Fruit fly (Drosophila melanogaster) whole organism, embryonic: Measurements from ENCODE around the gene CG16998.
A peak's percentile ranks its signal among the peaks of the same experiment; 100 is the strongest.

ENCODE experiments used
- Asciz ChIP-seq: fragments of 200-800 bp; sonication (Bioruptor generic); optimal IDR thresholded peaks from 2 replicates; lab custom pipeline; 2017; ENCODE audit warnings: missing biosample characterization, mild to moderate bottlenecking, missing genetic modification characterization, missing genetic modification reagents
- CG10209 ChIP-seq: fragments of 200-800 bp; sonication (Bioruptor generic); optimal IDR thresholded peaks from 3 replicates; lab custom pipeline; 2017; ENCODE audit warnings: missing biosample characterization, mild to moderate bottlenecking, missing genetic modification characterization, missing genetic modification reagents
- CG1024 ChIP-seq: fragments of 200-800 bp; sonication (Bioruptor generic); IDR thresholded peaks from 2 replicates; pipeline ENCODE4 v1.3.6; 2022; ENCODE audit warnings: missing biosample characterization, missing genetic modification characterization
- CG11504 ChIP-seq: fragments of 200-800 bp; sonication (Bioruptor generic); optimal IDR thresholded peaks from 3 replicates; lab custom pipeline; 2019; ENCODE audit warnings: missing biosample characterization, mild to moderate bottlenecking, missing genetic modification characterization, moderate library complexity
- CG12391 ChIP-seq: fragments of 200-800 bp; sonication (Bioruptor generic); optimal IDR thresholded peaks from 3 replicates; lab custom pipeline; 2018; ENCODE audit warnings: missing biosample characterization, mild to moderate bottlenecking, missing genetic modification characterization, moderate library complexity
- CG13775 ChIP-seq: fragments of 200-800 bp; sonication (Bioruptor generic); optimal IDR thresholded peaks from 3 replicates; lab custom pipeline; 2017; ENCODE audit warnings: missing biosample characterization, mild to moderate bottlenecking, missing genetic modification characterization
- CG13894 ChIP-seq: fragments of 200-800 bp; sonication (Bioruptor generic); optimal IDR thresholded peaks from 3 replicates; lab custom pipeline; 2018; ENCODE audit warnings: missing biosample characterization, mild to moderate bottlenecking, missing genetic modification characterization, moderate library complexity
- CG14014 ChIP-seq: fragments of 200-800 bp; sonication (Bioruptor generic); IDR thresholded peaks from 2 replicates; pipeline ENCODE4 v1.3.6; 2022; ENCODE audit warnings: missing biosample characterization, missing genetic modification characterization
- CG15011 ChIP-seq: fragments of 200-800 bp; sonication (Bioruptor generic); optimal IDR thresholded peaks from 3 replicates; lab custom pipeline; 2018; ENCODE audit warnings: missing biosample characterization, mild to moderate bottlenecking, missing genetic modification characterization
- CG31441 ChIP-seq: fragments of 200-800 bp; sonication (Bioruptor generic); IDR thresholded peaks from 2 replicates; pipeline ENCODE4 v1.3.6; 2022; ENCODE audit warnings: missing biosample characterization, missing genetic modification characterization
- CG3726 ChIP-seq: fragments of 200-800 bp; sonication (Bioruptor generic); IDR thresholded peaks from 3 replicates; pipeline ENCODE4, ENCODE4 v1.3.6; 2022; ENCODE audit warnings: missing biosample characterization, missing genetic modification characterization
- CG4404 ChIP-seq: fragments of 200-800 bp; sonication (Bioruptor generic); IDR thresholded peaks from 2 replicates; pipeline ENCODE4 v1.3.6; 2022; ENCODE audit warnings: missing biosample characterization, missing genetic modification characterization
- CG4730 ChIP-seq: fragments of 200-800 bp; sonication (Bioruptor generic); IDR thresholded peaks from 2 replicates; pipeline ENCODE4 v1.3.6; 2022; ENCODE audit warnings: missing biosample characterization, missing genetic modification characterization
- CG6689 ChIP-seq: fragments of 200-800 bp; sonication (Bioruptor generic); IDR thresholded peaks from 2 replicates; pipeline ENCODE4 v1.3.6; 2022; ENCODE audit warnings: missing biosample characterization, missing genetic modification characterization
- CG7839 ChIP-seq: fragments of 200-800 bp; sonication (Bioruptor generic); optimal IDR thresholded peaks from 3 replicates; lab custom pipeline; 2018; ENCODE audit warnings: missing biosample characterization, mild to moderate bottlenecking, missing genetic modification characterization, moderate library complexity
- CG8924 ChIP-seq: fragments of 200-800 bp; optimal IDR thresholded peaks from 3 replicates; lab custom pipeline; 2019; ENCODE audit warnings: missing biosample characterization, mild to moderate bottlenecking, missing genetic modification characterization, moderate library complexity
- CG9437 ChIP-seq: fragments of 200-800 bp; sonication (Bioruptor generic); optimal IDR thresholded peaks from 2 replicates; lab custom pipeline; 2018; ENCODE audit warnings: missing biosample characterization, mild to moderate bottlenecking, missing genetic modification characterization
- CG9727 ChIP-seq: fragments of 200-800 bp; sonication (Bioruptor generic); optimal IDR thresholded peaks from 3 replicates; lab custom pipeline; 2017; ENCODE audit warnings: missing biosample characterization, mild to moderate bottlenecking, missing genetic modification characterization
- CG9797 ChIP-seq: fragments of 200-800 bp; sonication (Bioruptor generic); optimal IDR thresholded peaks from 3 replicates; lab custom pipeline; 2018; ENCODE audit warnings: missing biosample characterization, mild to moderate bottlenecking, missing genetic modification characterization
- CTCF ChIP-seq: fragments of 200-800 bp; sonication (Bioruptor generic); optimal IDR thresholded peaks from 2 replicates; lab custom pipeline; 2017; ENCODE audit warnings: missing biosample characterization, mild to moderate bottlenecking, missing genetic modification characterization, moderate library complexity
- D19A ChIP-seq: fragments of 200-800 bp; optimal IDR thresholded peaks from 3 replicates; lab custom pipeline; 2019; ENCODE audit warnings: missing biosample characterization, mild to moderate bottlenecking, missing genetic modification characterization, moderate library complexity
- Doc2 ChIP-seq: fragments of 200-800 bp; sonication (Bioruptor generic); IDR thresholded peaks from 2 replicates; pipeline ENCODE4 v1.3.6; 2022; ENCODE audit warnings: missing biosample characterization, missing genetic modification characterization
- E2f1 ChIP-seq: fragments of 200-800 bp; sonication (Bioruptor generic); IDR thresholded peaks from 2 replicates; pipeline ENCODE4 v1.3.6; 2022; ENCODE audit warnings: missing biosample characterization, missing genetic modification characterization
- E2f2 ChIP-seq: fragments of 200-800 bp; sonication (Bioruptor generic); IDR thresholded peaks from 2 replicates; pipeline ENCODE4 v1.3.6; 2022; ENCODE audit warnings: missing biosample characterization, missing genetic modification characterization
- Eip74EF ChIP-seq, 2 experiments: fragments of 200-800 bp in 1 of 2; fragments of >200 bp in 1 of 2; sonication (Bioruptor generic) in 1 of 2; optimal IDR thresholded peaks; 2 replicates each; lab custom pipeline; 2017 to 2019; ENCODE audit warnings: missing biosample characterization in 2 of 2, missing genetic modification characterization in 2 of 2, mild to moderate bottlenecking in 1 of 2, moderate library complexity in 1 of 2
- Oli ChIP-seq: fragments of 200-800 bp; sonication (Bioruptor generic); optimal IDR thresholded peaks from 2 replicates; lab custom pipeline; 2018; ENCODE audit warnings: missing biosample characterization, mild to moderate bottlenecking, missing genetic modification characterization, moderate library complexity
- PHDP ChIP-seq: fragments of 200-800 bp; sonication (Bioruptor generic); optimal IDR thresholded peaks from 3 replicates; lab custom pipeline; 2018; ENCODE audit warnings: missing biosample characterization, mild to moderate bottlenecking, missing genetic modification characterization, moderate library complexity
- Sry-δ ChIP-seq: fragments of 200-800 bp; sonication (Bioruptor generic); optimal IDR thresholded peaks from 2 replicates; lab custom pipeline; 2016; ENCODE audit warnings: missing biosample characterization, missing genetic modification characterization
- Stat92E ChIP-seq, 3 experiments: fragments of >200 bp in 2 of 3; fragments of 200-800 bp in 1 of 3; sonication (Bioruptor generic) in 1 of 3; optimal IDR thresholded peaks; 2 replicates each; lab custom pipeline; 2017 to 2019; ENCODE audit warnings: missing biosample characterization in 3 of 3, missing genetic modification characterization in 3 of 3, mild to moderate bottlenecking in 1 of 3, moderate library complexity in 1 of 3
- Trl ChIP-seq, 3 experiments: fragments of >200 bp in 2 of 3; fragments of 200-800 bp in 1 of 3; sonication (Bioruptor generic) in 1 of 3; optimal IDR thresholded peaks; 2 replicates in 1 of 3; 3 replicates in 2 of 3; lab custom pipeline; 2016 to 2017; ENCODE audit warnings: missing biosample characterization in 1 of 3, missing genetic modification characterization in 1 of 3
- corto ChIP-seq: fragments of 200-800 bp; sonication (Bioruptor generic); optimal IDR thresholded peaks from 2 replicates; lab custom pipeline; 2016; ENCODE audit warnings: missing biosample characterization, mild to moderate bottlenecking, missing genetic modification characterization, moderate library complexity
- dmrt99B ChIP-seq: fragments of 200-800 bp; sonication (Bioruptor generic); optimal IDR thresholded peaks from 2 replicates; lab custom pipeline; 2018; ENCODE audit warnings: missing biosample characterization, mild to moderate bottlenecking, missing genetic modification characterization, moderate library complexity
- h ChIP-seq: fragments of >200 bp; optimal IDR thresholded peaks from 2 replicates; lab custom pipeline; 2017
- jing ChIP-seq: fragments of 200-800 bp; sonication (Bioruptor generic); optimal IDR thresholded peaks from 2 replicates; lab custom pipeline; 2018; ENCODE audit warnings: missing biosample characterization, mild to moderate bottlenecking, missing genetic modification characterization
- kah ChIP-seq: fragments of 200-800 bp; sonication (Bioruptor generic); optimal IDR thresholded peaks from 2 replicates; lab custom pipeline; 2018; ENCODE audit warnings: missing biosample characterization, mild to moderate bottlenecking, missing genetic modification characterization
- lola ChIP-seq, 3 experiments: fragments of >200 bp in 2 of 3; fragments of 200-800 bp in 1 of 3; sonication (Bioruptor generic) in 1 of 3; optimal IDR thresholded peaks; 2 replicates each; lab custom pipeline; 2017 to 2019; ENCODE audit warnings: missing biosample characterization in 3 of 3, missing genetic modification characterization in 3 of 3, mild to moderate bottlenecking in 1 of 3, moderate library complexity in 1 of 3
- mam ChIP-seq: fragments of 200-800 bp; sonication (Bioruptor generic); optimal IDR thresholded peaks from 3 replicates; lab custom pipeline; 2016; ENCODE audit warnings: missing biosample characterization, missing genetic modification characterization
- phol ChIP-seq: fragments of 200-800 bp; sonication (Bioruptor generic); optimal IDR thresholded peaks from 3 replicates; lab custom pipeline; 2018; ENCODE audit warnings: missing biosample characterization, mild to moderate bottlenecking, missing genetic modification characterization, moderate library complexity
- pnt ChIP-seq: fragments of 200-800 bp; sonication (Bioruptor generic); optimal IDR thresholded peaks from 3 replicates; lab custom pipeline; 2016; ENCODE audit warnings: missing biosample characterization, missing genetic modification characterization
- prd ChIP-seq, 3 experiments: fragments of >200 bp in 2 of 3; fragments of 200-800 bp in 1 of 3; sonication (Bioruptor generic) in 1 of 3; optimal IDR thresholded peaks in 2 of 3; IDR thresholded peaks in 1 of 3; 2 replicates in 2 of 3; 3 replicates in 1 of 3; pipeline versions ENCODE4 v1.3.6 to Lab custom; 2017 to 2022; ENCODE audit warnings: missing biosample characterization in 1 of 3, missing genetic modification characterization in 1 of 3
- scrt ChIP-seq: fragments of 200-800 bp; sonication (Bioruptor generic); optimal IDR thresholded peaks from 2 replicates; lab custom pipeline; 2018; ENCODE audit warnings: missing biosample characterization, mild to moderate bottlenecking, missing genetic modification characterization, moderate library complexity
- sd ChIP-seq: fragments of 200-800 bp; sonication (Bioruptor generic); optimal IDR thresholded peaks from 3 replicates; lab custom pipeline; 2018; ENCODE audit warnings: missing biosample characterization, mild to moderate bottlenecking, missing genetic modification characterization, moderate library complexity
- sens ChIP-seq: fragments of 200-800 bp; sonication (Bioruptor generic); peaks from one replicate; lab custom pipeline; 2016; ENCODE audit warnings: missing biosample characterization, missing genetic modification characterization
- trem ChIP-seq: fragments of 200-800 bp; optimal IDR thresholded peaks from 3 replicates; lab custom pipeline; 2019; ENCODE audit warnings: missing biosample characterization, mild to moderate bottlenecking, missing genetic modification characterization, moderate library complexity
- tup ChIP-seq: fragments of 200-800 bp; sonication (Bioruptor generic); optimal IDR thresholded peaks from 2 replicates; lab custom pipeline; 2016; ENCODE audit warnings: missing biosample characterization, mild to moderate bottlenecking, missing genetic modification characterization, moderate library complexity
- z ChIP-seq: fragments of 200-800 bp; sonication (Bioruptor generic); IDR thresholded peaks from 3 replicates; pipeline ENCODE4 v1.3.6; 2022; ENCODE audit warnings: missing biosample characterization, missing genetic modification characterization
- zen2 ChIP-seq: fragments of 200-800 bp; sonication (Bioruptor generic); IDR thresholded peaks from 3 replicates; pipeline ENCODE4 v1.3.6; 2022; ENCODE audit warnings: missing biosample characterization, missing genetic modification characterization; ENCODE audit not compliant: partially characterized antibody

CG16998 gene

DNA sequence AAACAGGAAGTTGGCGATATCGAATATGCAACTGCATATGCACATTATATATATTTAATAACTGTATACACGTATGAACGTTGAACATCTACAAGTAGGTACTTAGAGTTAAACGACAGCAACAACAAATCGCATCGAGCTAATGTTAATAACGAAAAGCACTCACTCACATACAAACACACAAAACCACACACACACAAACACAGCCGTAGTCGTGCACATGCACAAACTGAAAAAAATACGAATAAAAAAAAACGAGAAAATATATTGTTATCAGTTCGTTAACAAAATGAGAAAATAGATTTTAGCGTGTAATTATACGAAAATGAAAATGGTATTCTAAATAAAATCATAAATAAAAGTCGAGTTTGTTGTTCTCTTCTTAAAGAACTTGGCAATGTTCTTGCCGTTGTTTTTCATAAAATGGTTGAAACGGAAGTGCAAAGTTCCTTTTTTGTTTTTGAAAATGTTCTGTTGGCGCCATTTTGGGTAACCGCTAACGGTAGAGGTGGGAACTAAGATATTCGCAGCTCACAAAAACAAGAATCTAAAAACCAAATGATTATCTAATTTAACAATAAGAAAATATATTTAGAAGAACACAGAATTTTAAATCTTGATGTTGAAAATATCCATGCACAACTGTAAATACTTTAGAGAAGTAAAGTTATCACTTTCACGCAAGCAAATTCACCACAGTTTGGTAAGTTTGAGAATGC is 11.8 kb downstream of the CG16998 start:
- no peak for TF ChIP-seq Doc2 (GFP tag; lab: Robert Waterston, UW)
- TF ChIP-seq CG9437 (GFP tag; lab: Kevin White, UChicago), result no peak
- no peak for TF ChIP-seq CG9797 (GFP tag; lab: Kevin White, UChicago)
- no peak for TF ChIP-seq CG15011
- no peak for TF ChIP-seq mam (GFP tag; lab: Kevin White, UChicago)
- no peak for TF ChIP-seq CG11504 (tag; lab: Kevin White, UChicago)
- TF ChIP-seq E2f2 (GFP tag; lab: Robert Waterston, UW), result peak; percentile 81
- TF ChIP-seq CG13775 (GFP tag; lab: Kevin White, UChicago), result no peak
- TF ChIP-seq z, result peak; percentile 57; the same call in 1 of the 3 replicates
- TF ChIP-seq tup, result no peak
- peak; percentile 56 for TF ChIP-seq phol
- TF ChIP-seq CTCF (GFP tag; lab: Kevin White, UChicago), result peak; percentile 50
- TF ChIP-seq CG3726 (GFP tag; lab: Robert Waterston, UW), result no peak

DNA sequence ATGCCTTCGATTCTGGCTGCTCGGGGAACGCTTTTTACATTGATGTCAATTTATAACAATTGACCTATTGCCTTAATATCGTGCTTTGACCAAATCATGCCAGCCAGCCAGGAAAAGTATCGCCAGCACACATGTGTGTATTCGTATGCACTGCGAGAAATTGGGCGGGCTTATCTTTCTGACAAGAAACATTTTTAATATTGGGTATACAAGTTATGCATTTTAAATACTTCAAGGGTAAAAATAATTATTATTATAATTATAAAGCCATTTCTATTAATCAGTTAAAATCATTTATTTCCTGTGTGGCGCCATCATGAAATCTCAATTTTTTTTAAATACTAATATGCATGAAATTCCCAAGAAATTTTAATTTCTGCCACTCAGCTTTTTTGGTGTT is 17.8 kb downstream of the CG16998 start:
- TF ChIP-seq CG7839 (tag; lab: Kevin White, UChicago) (peak; percentile 57), dmrt99B (tag; lab: Kevin White, UChicago) (no peak), CG4730 (GFP tag; lab: Robert Waterston, UW) (0 out of 2 replicates have a peak, but pooled peaks have one; percentile 17), scrt (GFP tag; lab: Kevin White, UChicago) (no peak), Oli (peak; percentile 43), CG1024 (GFP tag; lab: Robert Waterston, UW) (0 out of 2 replicates have a peak, but pooled peaks have one; percentile 26), CG12391 (tag; lab: Kevin White, UChicago) (peak; percentile 48), zen2 (GFP tag; lab: Robert Waterston, UW) (no peak), Sry-δ (no peak), Stat92E (GFP tag; optimal IDR thresholded peaks at IDR 0.05; lab: Kevin White, UChicago) (no peak), CG14014 (peak; percentile 46; the same call in 1 of the 2 replicates), kah (GFP tag; lab: Kevin White, UChicago) (no peak), sens (GFP tag; lab: Kevin White, UChicago) (peak; percentile 39), CG8924 (tag; lab: Kevin White, UChicago) (peak; percentile 41), E2f1 (GFP tag; lab: Robert Waterston, UW) (peak; percentile 28; the same call in 1 of the 2 replicates), D19A (peak; percentile 38), jing (no peak), pnt (GFP tag; lab: Kevin White, UChicago) (no peak), sd (tag; lab: Kevin White, UChicago) (no peak), Eip74EF (GFP tag; optimal IDR thresholded peaks at IDR 0.05; lab: Kevin White, UChicago) (no peak), lola (GFP tag; optimal IDR thresholded peaks at IDR 0.05; lab: Kevin White, UChicago) (peak in 1 of 3 experiments; percentile 26), PHDP (no peak), corto (GFP tag; lab: Kevin White, UChicago) (no peak), h (lab: Kevin White, UChicago) (no peak), trem (tag; lab: Kevin White, UChicago) (peak; percentile 33), CG31441 (GFP tag; lab: Robert Waterston, UW) (peak; percentile 56), CG6689 (GFP tag; lab: Robert Waterston, UW) (peak; percentile 51), CG10209 (GFP tag; lab: Kevin White, UChicago) (peak; percentile 28), CG13894 (tag; lab: Kevin White, UChicago) (no peak), prd (optimal IDR thresholded peaks at IDR 0.05; lab: Kevin White, UChicago) (no peak), prd (GFP tag; IDR thresholded peaks at IDR 0.05; lab: Robert Waterston, UW) (peak; percentile 75), CG9727 (GFP tag; lab: Kevin White, UChicago) (peak; percentile 34), Trl (optimal IDR thresholded peaks at IDR 0.05; lab: Kevin White, UChicago) (no peak), Trl (GFP tag; optimal IDR thresholded peaks at IDR 0.05; lab: Kevin White, UChicago) (no peak), CG4404 (GFP tag; lab: Robert Waterston, UW) (peak; percentile 19; the same call in 1 of the 2 replicates), Asciz (GFP tag; lab: Kevin White, UChicago) (peak; percentile 8)
